Worm (Caenorhabditis elegans): ENCODE results near the gene sna-2.

The sna-2 gene

DNA sequence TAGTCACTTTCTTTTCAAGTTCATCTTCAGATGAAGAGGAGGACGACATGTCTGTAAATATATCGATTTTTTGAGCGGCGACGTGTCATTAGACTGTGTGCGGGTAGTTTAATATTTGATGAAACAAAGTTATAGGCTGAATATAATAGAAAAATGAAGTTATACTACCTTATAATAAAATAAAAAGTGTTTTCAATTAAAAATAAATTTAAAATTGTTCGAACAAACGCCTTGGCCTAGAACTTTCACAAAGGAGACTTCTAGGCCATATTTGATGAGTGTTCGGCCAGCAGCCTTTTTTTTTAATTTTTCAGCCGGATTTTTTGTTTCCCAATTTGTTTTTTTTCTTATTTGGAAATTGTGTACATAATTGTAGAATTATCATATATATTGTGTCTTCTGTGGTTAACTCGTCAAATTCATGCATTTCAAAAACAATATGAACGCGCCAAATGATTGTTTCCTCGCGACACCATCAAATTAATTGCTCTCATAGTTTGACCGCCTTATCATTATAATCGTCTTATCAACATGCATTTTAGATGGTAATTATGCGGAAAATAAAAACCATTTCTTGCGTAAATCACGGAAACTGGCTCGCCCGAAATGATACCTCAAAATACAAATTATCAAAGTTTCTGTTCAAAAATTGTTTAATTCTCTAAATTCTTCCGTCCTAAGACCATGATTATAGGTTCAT lies 20.0 kb upstream of the sna-2 start, which contains the start of gene T13F2.2 (continued):
- TF ChIP-seq nhr-102 (tag; optimal IDR thresholded peaks at IDR 0.05), result no peak
- no peak for TF ChIP-seq fkh-10 (GFP tag; optimal IDR thresholded peaks at IDR 0.05)

DNA sequence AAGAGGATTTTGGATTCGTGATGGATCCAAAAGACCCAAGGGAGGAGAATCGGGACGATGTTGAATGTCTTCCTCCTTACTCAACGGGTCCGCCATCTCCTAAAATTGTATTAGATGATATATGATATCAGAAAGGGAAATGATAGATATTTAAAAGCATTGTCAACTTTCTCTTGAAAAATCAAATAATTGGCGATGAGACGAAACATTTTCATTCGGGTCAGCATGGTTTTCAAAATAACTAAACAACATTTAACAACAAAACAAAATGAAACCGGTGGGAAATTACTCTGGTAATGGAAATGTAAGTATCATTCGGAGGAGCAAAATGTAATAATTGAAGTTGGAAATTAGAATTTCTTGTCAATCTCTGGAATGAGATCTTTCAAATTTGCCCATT lies 19.1 kb upstream of the sna-2 start, which contains the start of gene pis-1:
TSS of gene pis-1 (minus strand) at position 101 of the 400 bp plus-strand sequence.
- no peak for TF ChIP-seq mes-2 (tag; optimal IDR thresholded peaks at IDR 0.05; ENCODE audit: poor library complexity, severe bottlenecking)
- no peak for TF ChIP-seq dve-1 (tag; optimal IDR thresholded peaks at IDR 0.05; ENCODE audit: insufficient read depth)
- no peak for TF ChIP-seq saeg-2 (GFP tag; IDR thresholded peaks at IDR 0.05)
- TF ChIP-seq attf-4 (tag; optimal IDR thresholded peaks at IDR 0.05), result no peak

DNA sequence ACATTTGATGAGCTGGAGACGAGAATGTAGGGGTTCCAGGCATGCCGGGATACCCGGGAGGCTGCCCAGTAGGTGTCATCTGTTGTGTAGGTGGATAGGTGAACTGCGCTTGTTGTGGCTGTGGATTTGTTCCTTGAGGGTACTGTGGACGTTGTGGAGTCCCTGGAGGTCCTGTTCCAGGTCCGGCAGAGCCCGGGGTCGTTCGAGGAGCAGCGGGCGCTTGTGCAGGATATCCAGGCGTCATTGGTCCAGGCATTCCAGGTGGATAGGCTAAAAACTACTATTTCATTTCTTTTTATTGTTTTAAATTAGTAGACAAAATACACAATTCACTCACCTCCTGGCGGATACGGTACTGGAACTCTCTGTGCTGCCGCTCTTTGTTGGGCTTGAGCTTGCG lies 17.8 kb upstream of the sna-2 start:
- TF ChIP-seq nhr-41 (GFP tag; IDR thresholded peaks at IDR 0.05) (no peak), jun-1 (tag; optimal IDR thresholded peaks at IDR 0.05) (no peak), set-16 (GFP tag; IDR thresholded peaks at IDR 0.05) (peak; percentile 65), ceh-62 (tag; optimal IDR thresholded peaks at IDR 0.05) (no peak), pha-4 (GFP tag; IDR thresholded peaks at IDR 0.05) (no peak), pha-4 (tag; optimal IDR thresholded peaks at IDR 0.05) (no peak), nhr-76 (tag; optimal IDR thresholded peaks at IDR 0.05) (no peak), zfp-2 (tag; optimal IDR thresholded peaks at IDR 0.05) (no peak), ztf-11 (tag; optimal IDR thresholded peaks at IDR 0.05) (no peak), daf-16 (GFP tag; optimal IDR thresholded peaks at IDR 0.05) (no peak), daf-16 (tag; optimal IDR thresholded peaks at IDR 0.05) (no peak), nhr-102 (tag; optimal IDR thresholded peaks at IDR 0.05) (no peak), ceh-44 (GFP tag; IDR thresholded peaks at IDR 0.05) (no peak), aly-2 (tag; optimal IDR thresholded peaks at IDR 0.05) (no peak), aha-1 (tag) (peak; percentile 52)

DNA sequence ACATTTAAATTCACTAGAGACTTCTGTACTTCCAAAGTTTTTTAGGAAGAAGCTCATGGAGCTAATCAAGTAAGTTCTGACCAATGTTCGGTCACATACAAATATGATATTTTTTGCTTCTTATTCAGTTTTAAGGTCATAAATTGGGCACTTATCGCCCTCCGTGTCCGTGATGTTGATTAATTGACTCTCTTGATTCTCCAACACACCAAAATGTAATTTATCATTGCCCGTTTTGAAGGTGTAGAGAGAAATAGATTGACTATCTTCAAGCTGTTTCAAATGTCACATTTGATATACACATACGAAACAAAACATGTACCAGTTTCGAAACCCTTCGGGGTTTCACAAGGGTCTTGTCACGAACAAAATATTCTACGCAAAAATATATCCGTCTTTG lies 13.3 kb upstream of the sna-2 start:
- TF ChIP-seq madf-9 (GFP tag; conservative IDR thresholded peaks at IDR 0.05) (no peak), F10B5.3 (tag; optimal IDR thresholded peaks at IDR 0.05) (no peak), unc-62 (GFP tag; optimal IDR thresholded peaks at IDR 0.05 in 1 of 2) (peak in 1 of 2 experiments; percentile 91), unc-62 (tag; optimal IDR thresholded peaks at IDR 0.05) (no peak), spr-1 (tag; optimal IDR thresholded peaks at IDR 0.05) (no peak), nhr-28 (tag; optimal IDR thresholded peaks at IDR 0.05) (peak; percentile 50), nhr-6 (tag; optimal IDR thresholded peaks at IDR 0.05) (no peak), ces-1 (GFP tag; optimal IDR thresholded peaks at IDR 0.05) (no peak), vab-7 (GFP tag; IDR thresholded peaks at IDR 0.05) (no peak), F26F4.8 (GFP tag; conservative IDR thresholded peaks at IDR 0.05) (no peak), lir-3 (tag; optimal IDR thresholded peaks at IDR 0.05) (no peak)

DNA sequence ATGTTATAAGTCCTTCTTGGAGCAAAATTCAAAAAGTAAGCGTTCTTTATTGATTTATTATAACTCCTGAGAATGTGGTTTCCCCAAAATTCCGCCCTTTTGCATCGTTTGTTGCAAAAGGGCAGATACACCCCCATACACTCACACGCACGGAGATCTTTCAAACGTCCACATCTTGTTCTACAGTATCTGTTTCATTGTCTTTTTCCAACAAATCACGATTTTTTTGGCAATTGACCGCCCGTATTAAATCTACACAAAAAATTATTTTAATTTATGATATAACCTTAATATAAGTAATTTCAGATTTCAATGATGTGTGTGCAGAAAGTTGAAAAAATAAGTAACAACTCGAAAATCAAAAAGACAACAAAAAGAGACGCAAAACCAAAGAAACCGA lies 12.1 kb upstream of the sna-2 start, which contains the start of gene T13F2.4:
TSS of gene T13F2.4 (plus strand) at position 301 of the 400 bp plus-strand sequence.
- TF ChIP-seq ztf-11 (tag; optimal IDR thresholded peaks at IDR 0.05), result no peak
- no peak for TF ChIP-seq arid-1 (GFP tag; conservative IDR thresholded peaks at IDR 0.05)
- no peak for TF ChIP-seq tag-97 (GFP tag; IDR thresholded peaks at IDR 0.05)

DNA sequence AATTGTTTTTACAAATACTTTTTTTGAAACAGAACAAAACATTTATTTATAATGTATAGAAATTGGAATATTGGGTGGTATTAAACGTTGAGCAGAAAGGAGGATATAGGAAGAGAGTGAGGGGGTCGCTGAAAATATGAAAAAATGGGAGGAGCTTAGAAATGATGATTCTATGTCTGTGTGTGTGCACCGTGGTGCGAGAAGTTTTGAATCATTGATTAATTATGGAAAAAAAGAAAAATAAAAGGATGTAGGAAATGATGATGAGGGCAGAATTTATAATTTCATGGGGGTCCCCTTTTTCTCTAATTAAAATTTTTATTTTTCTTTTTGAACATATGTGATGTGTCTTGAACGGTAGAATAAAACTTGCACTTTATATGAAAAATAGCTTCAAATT lies 7.3 kb upstream of the sna-2 start, which contains the start of gene sre-4:
TSS of gene sre-4 (minus strand) at position 101 of the 400 bp plus-strand sequence.
- TF ChIP-seq nhr-10 (tag; optimal IDR thresholded peaks at IDR 0.05) (no peak), pha-4 (GFP tag; IDR thresholded peaks at IDR 0.05) (no peak), pha-4 (tag; optimal IDR thresholded peaks at IDR 0.05) (no peak), nhr-77 (tag; optimal IDR thresholded peaks at IDR 0.05) (no peak), madf-5 (GFP tag; IDR thresholded peaks at IDR 0.05) (no peak), F44E2.7 (GFP tag; IDR thresholded peaks at IDR 0.05) (no peak), rbr-2 (tag; optimal IDR thresholded peaks at IDR 0.05) (no peak), daf-8 (GFP tag; IDR thresholded peaks at IDR 0.05) (no peak), mes-2 (tag; optimal IDR thresholded peaks at IDR 0.05; ENCODE audit: poor library complexity, severe bottlenecking) (no peak), zfp-3 (GFP tag; conservative IDR thresholded peaks at IDR 0.05) (no peak), ceh-62 (tag; optimal IDR thresholded peaks at IDR 0.05) (no peak), nhr-28 (tag; optimal IDR thresholded peaks at IDR 0.05) (no peak), lin-1 (GFP tag; IDR thresholded peaks at IDR 0.05) (no peak), lin-39 (tag; optimal IDR thresholded peaks at IDR 0.05) (no peak)
